Fruit fly (Drosophila melanogaster): ENCODE measurements around the gene CG12539.

dm6 chrX:14836425-14836824 lies 8.1 kb downstream of the CG12539 start, which contains the start of gene CG14410:
- TF ChIP-seq esn (GFP tag; optimal IDR thresholded peaks at IDR 0.05) (no peak), Met (GFP tag; optimal IDR thresholded peaks at IDR 0.05) (no peak), CG6854 (GFP tag; optimal IDR thresholded peaks at IDR 0.05) (no peak), net (GFP tag; optimal IDR thresholded peaks at IDR 0.05) (no peak), Gug (GFP tag; IDR thresholded peaks at IDR 0.05) (no peak), CG7368 (GFP tag; optimal IDR thresholded peaks at IDR 0.05) (no peak), CG4318 (GFP tag; optimal IDR thresholded peaks at IDR 0.05) (no peak), Eip78C (GFP tag) (no peak), CG6276 (GFP tag; optimal IDR thresholded peaks at IDR 0.05) (no peak)

Measured in whole organism, prepupa.